Fruit fly (Drosophila melanogaster): ENCODE data around the gene CG1792.

Gene CG1792

dm6 chr3R:31588374-31588773 is 27.7 kb upstream of the CG1792 start, which contains the start of gene CG1635 (continued):
- TF ChIP-seq gem (tag; optimal IDR thresholded peaks at IDR 0.05) (peak; percentile 100), CG12236 (GFP tag; optimal IDR thresholded peaks at IDR 0.05) (peak; percentile 94), Hr51 (GFP tag; optimal IDR thresholded peaks at IDR 0.05) (peak; percentile 98 to 100), CG31224 (GFP tag; IDR thresholded peaks at IDR 0.05) (peak; percentile 98), CG9817 (tag; optimal IDR thresholded peaks at IDR 0.05) (peak; percentile 100), CG1647 (GFP tag; optimal IDR thresholded peaks at IDR 0.05) (peak; percentile 96), Usf (GFP tag; optimal IDR thresholded peaks at IDR 0.05) (peak; percentile 98), eve (GFP tag; optimal IDR thresholded peaks at IDR 0.05) (no peak), h (optimal IDR thresholded peaks at IDR 0.05) (no peak), croc (GFP tag; conservative IDR thresholded peaks at IDR 0.05) (peak; percentile 98), CG42726 (GFP tag; IDR thresholded peaks at IDR 0.05; ENCODE audit: partially characterized antibody) (peak; percentile 55; the same call in 1 of the 2 replicates), row (GFP tag; IDR thresholded peaks at IDR 0.05) (peak; percentile 100), ab (GFP tag; optimal IDR thresholded peaks at IDR 0.05) (peak; percentile 90), crc (GFP tag; optimal IDR thresholded peaks at IDR 0.05) (peak; percentile 97), CG14965 (GFP tag; optimal IDR thresholded peaks at IDR 0.05; ENCODE audit: borderline replicate concordance) (peak; percentile 82), CG4424 (GFP tag; optimal IDR thresholded peaks at IDR 0.05) (peak; percentile 99), Doc3 (GFP tag; IDR thresholded peaks at IDR 0.05; ENCODE audit: partially characterized antibody) (peak; percentile 44; the same call in 1 of the 3 replicates), CG8388 (GFP tag; optimal IDR thresholded peaks at IDR 0.05) (peak; percentile 99), bsh (GFP tag; optimal IDR thresholded peaks at IDR 0.05) (peak; percentile 97 to 100), her (GFP tag; optimal IDR thresholded peaks at IDR 0.05) (peak; percentile 96), eyg (GFP tag; optimal IDR thresholded peaks at IDR 0.05) (peak; percentile 98), CG6272 (GFP tag; IDR thresholded peaks at IDR 0.05) (peak; percentile 98), CG4617 (GFP tag; optimal IDR thresholded peaks at IDR 0.05; ENCODE audit: borderline replicate concordance) (peak; percentile 98), CG13296 (GFP tag; optimal IDR thresholded peaks at IDR 0.05) (peak; percentile 100), Lim3 (GFP tag; IDR thresholded peaks at IDR 0.05) (peak; percentile 97), chinmo (GFP tag; IDR thresholded peaks at IDR 0.05; ENCODE audit: partially characterized antibody) (no peak), CG16815 (GFP tag; optimal IDR thresholded peaks at IDR 0.05) (peak; percentile 98), dati (GFP tag; IDR thresholded peaks at IDR 0.05) (peak; percentile 97), gt (GFP tag; IDR thresholded peaks at IDR 0.05) (peak; percentile 97), mld (GFP tag; IDR thresholded peaks at IDR 0.05; ENCODE audit: partially characterized antibody) (0 out of 3 replicates have a peak, but pooled peaks have one; percentile 56), Aef1 (GFP tag; IDR thresholded peaks at IDR 0.05) (peak; percentile 99), GATAe (GFP tag; conservative IDR thresholded peaks at IDR 0.05) (peak; percentile 98), CG7963 (GFP tag; IDR thresholded peaks at IDR 0.05; ENCODE audit: partially characterized antibody) (peak; percentile 43; the same call in 1 of the 3 replicates), NC2β (GFP tag; optimal IDR thresholded peaks at IDR 0.05) (peak; percentile 97), bigmax (GFP tag; optimal IDR thresholded peaks at IDR 0.05) (peak; percentile 88), Hmr (GFP tag; optimal IDR thresholded peaks at IDR 0.05) (peak; percentile 100), Dip2 (GFP tag; IDR thresholded peaks at IDR 0.05) (peak; percentile 78), CG2889 (GFP tag; IDR thresholded peaks at IDR 0.05) (peak; percentile 98), CG15601 (tag; optimal IDR thresholded peaks at IDR 0.05) (peak; percentile 99), HLH54F (GFP tag; optimal IDR thresholded peaks at IDR 0.05) (peak; percentile 98), slou (GFP tag; optimal IDR thresholded peaks at IDR 0.05) (peak; percentile 96), vfl (GFP tag; optimal IDR thresholded peaks at IDR 0.05) (peak; percentile 97), B-H1 (GFP tag; IDR thresholded peaks at IDR 0.05) (peak; percentile 98), CG18262 (tag; optimal IDR thresholded peaks at IDR 0.05) (peak; percentile 100), CG10274 (GFP tag; optimal IDR thresholded peaks at IDR 0.05) (peak; percentile 94), zfh2 (GFP tag; optimal IDR thresholded peaks at IDR 0.05) (peak; percentile 98), BtbVII (GFP tag; optimal IDR thresholded peaks at IDR 0.05) (peak; percentile 100), nau (GFP tag; optimal IDR thresholded peaks at IDR 0.05) (no peak), D (optimal IDR thresholded peaks at IDR 0.05) (no peak), D (GFP tag; optimal IDR thresholded peaks at IDR 0.05) (peak; percentile 99), CG17612 (GFP tag; IDR thresholded peaks at IDR 0.05) (peak; percentile 98)

All from whole organism, embryonic.